Fruit fly (Drosophila melanogaster): Measurements from ENCODE around the gene psd.

DNA sequence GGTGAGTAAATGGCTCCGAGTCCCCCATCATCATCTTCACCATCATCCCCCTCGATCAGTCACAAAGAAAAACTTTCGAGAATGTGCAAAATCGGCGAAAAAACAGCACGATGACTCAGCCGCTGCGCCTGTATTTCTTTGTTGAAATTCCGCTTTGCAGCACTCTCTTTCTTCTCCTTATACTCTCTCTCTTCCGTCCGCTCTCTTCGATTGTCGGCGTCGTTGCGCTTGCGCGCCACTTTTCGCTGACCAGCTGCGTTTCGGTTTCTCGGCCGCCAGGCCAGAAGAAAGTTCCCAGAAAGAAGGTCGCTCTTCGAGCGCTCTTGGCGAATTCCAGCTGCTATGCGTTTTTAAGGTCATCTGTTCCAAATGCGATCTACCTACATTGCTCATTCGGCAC, 18.5 kb upstream of the psd start:
- TF ChIP-seq usp (GFP tag; optimal IDR thresholded peaks at IDR 0.05) (no peak), OdsH (GFP tag; optimal IDR thresholded peaks at IDR 0.05) (no peak), h (GFP tag; optimal IDR thresholded peaks at IDR 0.05) (no peak), CG9705 (GFP tag; optimal IDR thresholded peaks at IDR 0.05) (no peak), lola (GFP tag; optimal IDR thresholded peaks at IDR 0.05) (no peak), N (GFP tag; optimal IDR thresholded peaks at IDR 0.05) (no peak), Mio (GFP tag; optimal IDR thresholded peaks at IDR 0.05) (no peak)
